Fruit fly (Drosophila melanogaster) whole organism, adult: ENCODE results near the gene GABPI.

Experiments
- CG14711 ChIP-seq: fragments of 200-800 bp; sonication (Bioruptor generic); optimal IDR thresholded peaks from 2 replicates; lab custom pipeline; 2018; ENCODE audit warnings: missing biosample characterization, mild to moderate bottlenecking, missing genetic modification characterization, moderate library complexity
- CG1620 ChIP-seq: fragments of 200-800 bp; sonication (Bioruptor generic); optimal IDR thresholded peaks from 2 replicates; lab custom pipeline; 2016; ENCODE audit warnings: missing biosample characterization, missing genetic modification characterization
- CG33017 ChIP-seq: fragments of 200-800 bp; sonication (Bioruptor generic); optimal IDR thresholded peaks from 2 replicates; lab custom pipeline; 2018; ENCODE audit warnings: missing biosample characterization, mild to moderate bottlenecking, missing genetic modification characterization, moderate library complexity
- CG5204 ChIP-seq: fragments of 200-800 bp; sonication (Bioruptor generic); optimal IDR thresholded peaks from 2 replicates; lab custom pipeline; 2016; ENCODE audit warnings: missing biosample characterization, missing genetic modification characterization
- CG7101 ChIP-seq: fragments of 200-800 bp; sonication (Bioruptor generic); optimal IDR thresholded peaks from 2 replicates; lab custom pipeline; 2018; ENCODE audit warnings: missing biosample characterization, mild to moderate bottlenecking, missing genetic modification characterization, moderate library complexity
- Mnt ChIP-seq: fragments of 200-800 bp; sonication (Bioruptor generic); optimal IDR thresholded peaks from 2 replicates; lab custom pipeline; 2016; ENCODE audit warnings: missing biosample characterization, mild to moderate bottlenecking, missing genetic modification characterization
- cnc ChIP-seq, 2 experiments: fragments of >200 bp; optimal IDR thresholded peaks; 2 replicates each; lab custom pipeline; 2017
- kay ChIP-seq: fragments of 200-800 bp; sonication (Bioruptor generic); peaks from one replicate; lab custom pipeline; 2016; ENCODE audit warnings: missing biosample characterization, missing genetic modification characterization, borderline replicate concordance
- ovo ChIP-seq: fragments of 200-800 bp; sonication (Bioruptor generic); optimal IDR thresholded peaks from 2 replicates; lab custom pipeline; 2016; ENCODE audit warnings: missing biosample characterization, missing genetic modification characterization
- toe ChIP-seq: fragments of 200-800 bp; sonication (Bioruptor generic); optimal IDR thresholded peaks from 2 replicates; lab custom pipeline; 2016; ENCODE audit warnings: missing biosample characterization, missing genetic modification characterization

dm6 chr2L:2999609-3000008, 30.7 kb upstream of the GABPI start:
- TF ChIP-seq Mnt (GFP tag; lab: Kevin White, UChicago) (no peak), kay (GFP tag; lab: Kevin White, UChicago) (no peak), toe (GFP tag; lab: Kevin White, UChicago) (no peak), ovo (GFP tag; lab: Kevin White, UChicago) (no peak), CG14711 (tag; lab: Kevin White, UChicago) (no peak), CG5204 (GFP tag; lab: Kevin White, UChicago) (no peak), cnc (optimal IDR thresholded peaks at IDR 0.05; lab: Kevin White, UChicago) (no peak), CG7101 (tag; lab: Kevin White, UChicago) (no peak), CG33017 (no peak), CG1620 (GFP tag; lab: Kevin White, UChicago) (no peak)
